Worm (Caenorhabditis elegans) whole organism, mixed stage, embryonic: ENCODE data around the gene trx-3.

ENCODE experiments used
- M03D4.4 ChIP-seq: sonication (generic microtip); optimal IDR thresholded peaks from 2 replicates; lab custom pipeline; 2017; ENCODE audit warnings: mild to moderate bottlenecking, missing genetic modification characterization, missing compliant biosample characterization
- bed-3 ChIP-seq: fragments of 200-800 bp; sonication (Bioruptor generic); optimal IDR thresholded peaks from 3 replicates; lab custom pipeline; 2018; ENCODE audit warnings: mild to moderate bottlenecking, missing genetic modification characterization, moderate library complexity, missing compliant biosample characterization
- blmp-1 ChIP-seq: fragments of 150-350 bp; optimal IDR thresholded peaks from 2 replicates; lab custom pipeline; 2014; ENCODE audit warnings: missing biosample characterization, missing genetic modification characterization
- ceh-39 ChIP-seq: fragments of 150-350 bp; optimal IDR thresholded peaks from 2 replicates; lab custom pipeline; 2014; ENCODE audit warnings: missing biosample characterization, missing genetic modification characterization
- ceh-43 ChIP-seq: fragments of 200-800 bp; sonication (Bioruptor generic); optimal IDR thresholded peaks from 2 replicates; lab custom pipeline; 2018; ENCODE audit warnings: mild to moderate bottlenecking, missing genetic modification characterization, moderate library complexity, missing compliant biosample characterization
- ceh-83 ChIP-seq: fragments of 200-800 bp; sonication (Bioruptor generic); optimal IDR thresholded peaks from 2 replicates; lab custom pipeline; 2018; ENCODE audit warnings: mild to moderate bottlenecking, missing genetic modification characterization, missing compliant biosample characterization
- ces-1 ChIP-seq: fragments of 150-350 bp; optimal IDR thresholded peaks from 2 replicates; lab custom pipeline; 2014; ENCODE audit warnings: missing biosample characterization, missing genetic modification reagents, missing genetic modification characterization
- cnd-1 ChIP-seq: fragments of 200-800 bp; sonication (Bioruptor generic); optimal IDR thresholded peaks from 2 replicates; lab custom pipeline; 2018; ENCODE audit warnings: mild to moderate bottlenecking, missing genetic modification characterization, missing compliant biosample characterization
- drap-1 ChIP-seq: fragments of 200-800 bp; sonication (Bioruptor generic); optimal IDR thresholded peaks from 3 replicates; lab custom pipeline; 2018; ENCODE audit warnings: mild to moderate bottlenecking, missing genetic modification characterization, missing compliant biosample characterization
- elt-1 ChIP-seq: sonication (generic microtip); optimal IDR thresholded peaks from 2 replicates; lab custom pipeline; 2017; ENCODE audit warnings: missing genetic modification characterization, mild to moderate bottlenecking, missing compliant biosample characterization, antibody characterized with exemption, moderate library complexity, borderline replicate concordance; ENCODE audit not compliant: insufficient read depth
- flh-1 ChIP-seq: fragments of 200-800 bp; sonication (Bioruptor generic); optimal IDR thresholded peaks from 2 replicates; lab custom pipeline; 2018; ENCODE audit warnings: mild to moderate bottlenecking, missing genetic modification characterization, moderate library complexity, missing compliant biosample characterization
- ham-2 ChIP-seq: fragments of 200-800 bp; sonication (Bioruptor generic); optimal IDR thresholded peaks from 2 replicates; lab custom pipeline; 2018; ENCODE audit warnings: mild to moderate bottlenecking, missing genetic modification characterization, missing compliant biosample characterization
- hlh-1 ChIP-seq: fragments of 150-350 bp; optimal IDR thresholded peaks from 2 replicates; lab custom pipeline; 2014; ENCODE audit warnings: missing biosample characterization, missing genetic modification reagents, missing genetic modification characterization
- lin-13 ChIP-seq: fragments of 150-350 bp; optimal IDR thresholded peaks from 2 replicates; lab custom pipeline; 2014; ENCODE audit warnings: missing biosample characterization, missing genetic modification characterization
- lin-32 ChIP-seq: fragments of 200-800 bp; sonication (Bioruptor generic); optimal IDR thresholded peaks from 2 replicates; lab custom pipeline; 2018; ENCODE audit warnings: mild to moderate bottlenecking, missing genetic modification characterization, missing compliant biosample characterization
- lsy-2 ChIP-seq: fragments of 150-350 bp; optimal IDR thresholded peaks from 2 replicates; lab custom pipeline; 2014; ENCODE audit warnings: missing biosample characterization, missing genetic modification characterization
- mep-1 ChIP-seq: fragments of 150-350 bp; optimal IDR thresholded peaks from 2 replicates; lab custom pipeline; 2017; ENCODE audit warnings: missing biosample characterization, missing genetic modification reagents, missing genetic modification characterization, inconsistent platforms
- mls-2 ChIP-seq: sonication (generic microtip); optimal IDR thresholded peaks from 2 replicates; lab custom pipeline; 2016; ENCODE audit warnings: mild to moderate bottlenecking, missing genetic modification characterization, moderate library complexity, missing compliant biosample characterization
- nhr-2 ChIP-seq: fragments of 150-350 bp; optimal IDR thresholded peaks from 2 replicates; lab custom pipeline; 2014; ENCODE audit warnings: missing biosample characterization, missing genetic modification characterization
- nhr-237 ChIP-seq: fragments of 150-350 bp; optimal IDR thresholded peaks from 2 replicates; lab custom pipeline; 2014; ENCODE audit warnings: missing biosample characterization, missing genetic modification characterization
- nhr-28 ChIP-seq: fragments of 150-350 bp; optimal IDR thresholded peaks from 2 replicates; lab custom pipeline; 2014; ENCODE audit warnings: missing biosample characterization, missing genetic modification characterization
- nhr-76 ChIP-seq: sonication (generic microtip); optimal IDR thresholded peaks from 2 replicates; lab custom pipeline; 2017; ENCODE audit warnings: missing biosample characterization, missing genetic modification characterization
- pha-4 ChIP-seq: fragments of 150-350 bp; optimal IDR thresholded peaks from 2 replicates; lab custom pipeline; 2018; ENCODE audit warnings: missing biosample characterization, missing genetic modification reagents, missing genetic modification characterization
- sem-2 ChIP-seq: fragments of 200-800 bp; sonication (Bioruptor generic); optimal IDR thresholded peaks from 2 replicates; lab custom pipeline; 2018; ENCODE audit warnings: mild to moderate bottlenecking, missing genetic modification characterization, missing compliant biosample characterization
- snpc-4 ChIP-seq: fragments of 150-350 bp; optimal IDR thresholded peaks from 2 replicates; lab custom pipeline; 2014; ENCODE audit warnings: missing biosample characterization, missing genetic modification characterization
- tbx-8 ChIP-seq: fragments of 200-800 bp; sonication (Bioruptor generic); optimal IDR thresholded peaks from 2 replicates; lab custom pipeline; 2018; ENCODE audit warnings: mild to moderate bottlenecking, missing genetic modification characterization, moderate library complexity, missing compliant biosample characterization
- unc-120 ChIP-seq: sonication (generic microtip); optimal IDR thresholded peaks from 2 replicates; lab custom pipeline; 2017; ENCODE audit warnings: missing genetic modification characterization, missing compliant biosample characterization; ENCODE audit not compliant: poor library complexity, severe bottlenecking
- unc-39 ChIP-seq: fragments of 150-350 bp; optimal IDR thresholded peaks from 2 replicates; lab custom pipeline; 2014; ENCODE audit warnings: missing biosample characterization, missing genetic modification characterization
- unc-62 ChIP-seq: fragments of 150-350 bp; optimal IDR thresholded peaks from 2 replicates; lab custom pipeline; 2014; ENCODE audit warnings: missing biosample characterization, missing genetic modification reagents, missing genetic modification characterization
- zip-8 ChIP-seq: fragments of 150-350 bp; optimal IDR thresholded peaks from 2 replicates; lab custom pipeline; 2014; ENCODE audit warnings: missing biosample characterization, missing genetic modification characterization
- ztf-11 ChIP-seq: fragments of 150-350 bp; optimal IDR thresholded peaks from 2 replicates; lab custom pipeline; 2014; ENCODE audit warnings: missing biosample characterization, missing genetic modification characterization

The trx-3 gene

DNA sequence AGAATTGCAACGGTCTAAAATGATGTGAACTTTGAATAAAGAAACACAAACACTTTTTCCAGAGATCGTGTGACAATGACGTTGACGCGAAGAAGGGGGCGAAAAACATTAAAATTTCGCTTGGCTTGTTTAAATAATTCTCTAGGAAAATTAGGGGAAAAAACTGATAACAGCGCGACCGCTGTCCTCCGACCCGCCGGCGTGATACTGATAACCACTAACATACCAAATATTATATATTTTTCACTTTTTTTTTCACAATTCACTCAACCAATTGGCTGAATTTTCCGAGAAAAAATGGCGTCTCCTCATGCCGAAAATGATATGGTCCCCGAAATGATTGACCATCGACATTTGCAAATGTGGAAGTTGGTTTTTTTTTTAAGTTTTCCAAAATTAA is 37.0 kb upstream of the trx-3 start:
- TF ChIP-seq nhr-28 (tag; lab: Kevin White, UChicago) (no peak), drap-1 (no peak), unc-62 (no peak), tbx-8 (no peak), nhr-2 (tag; lab: Kevin White, UChicago) (no peak), ceh-39 (no peak), ces-1 (no peak), unc-39 (tag; lab: Kevin White, UChicago) (no peak), nhr-76 (tag; lab: Kevin White, UChicago) (no peak), mls-2 (tag; lab: Kevin White, UChicago) (no peak), hlh-1 (tag; lab: Kevin White, UChicago) (no peak), pha-4 (tag; lab: Kevin White, UChicago) (no peak), blmp-1 (tag; lab: Kevin White, UChicago) (no peak), ztf-11 (no peak)
- TF ChIP-seq, all 35 proteins: peak for 0

DNA sequence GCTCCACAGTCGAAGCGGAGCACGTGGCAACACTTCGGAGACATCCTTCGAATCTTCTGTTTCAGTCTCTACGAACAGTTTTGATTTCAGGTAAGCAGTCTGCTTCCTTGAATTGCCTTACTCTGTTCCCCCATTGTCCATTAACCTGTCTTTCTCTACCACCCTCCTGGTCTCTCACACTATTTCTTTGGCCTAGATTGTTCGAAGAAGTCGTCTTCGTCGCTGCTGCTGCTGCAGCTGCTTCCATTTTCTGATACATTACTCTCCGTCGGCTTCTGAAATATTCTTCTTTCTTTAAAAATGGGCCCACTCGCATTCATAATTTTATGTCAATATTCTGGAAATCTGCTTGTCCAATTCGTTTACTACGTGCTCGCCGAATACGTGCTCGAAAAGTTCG is 35.3 kb upstream of the trx-3 start, which contains the start of gene R08C7.1:
TSS of gene R08C7.1 (plus strand) at position 301 of the 400 bp plus-strand sequence.
- no peak for TF ChIP-seq bed-3

DNA sequence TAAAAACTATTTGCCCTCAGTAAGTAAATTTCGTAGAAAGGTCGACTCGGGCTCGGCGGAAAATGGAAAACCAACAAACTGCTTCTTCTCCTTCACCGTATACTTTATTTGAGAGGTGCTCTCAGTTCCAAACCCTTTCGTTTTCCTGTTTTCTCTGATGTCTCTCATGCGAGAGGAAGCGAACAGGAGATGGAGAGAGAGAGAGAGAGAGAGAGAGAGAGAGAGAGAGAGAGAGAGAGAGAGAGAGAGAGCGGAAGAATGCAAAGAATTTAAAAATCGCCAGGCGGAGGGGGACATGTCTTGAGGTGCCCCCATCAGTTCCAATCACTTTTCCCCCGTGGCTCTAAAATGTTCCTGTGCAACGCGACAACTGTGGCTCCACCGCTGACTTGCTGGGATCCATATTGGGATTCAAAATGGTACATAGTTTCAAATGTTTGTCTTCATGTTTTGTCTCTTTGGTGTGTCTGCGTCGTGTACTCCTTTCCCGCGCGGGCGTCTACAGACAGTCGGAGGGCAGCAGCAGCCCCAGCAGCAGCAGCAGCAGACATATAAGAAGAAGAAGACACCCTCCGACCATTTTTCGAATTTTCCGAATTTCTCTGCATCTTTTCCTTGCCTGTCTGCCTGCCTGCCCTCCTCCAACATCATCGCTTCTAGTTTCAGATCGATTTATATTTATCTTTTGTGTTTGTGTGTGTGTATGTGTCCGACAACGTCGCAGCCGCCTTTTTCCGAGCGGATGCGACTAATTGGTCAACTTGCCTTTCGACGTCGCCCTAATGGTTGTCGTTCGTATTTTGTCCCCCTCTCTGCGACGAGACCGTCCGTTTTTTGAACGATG is 32.3 kb upstream of the trx-3 start, which contains the start of gene R08C7.11:
TSS of gene R08C7.11 (minus strand) at position 608 of the 844 bp plus-strand sequence.
- TF ChIP-seq flh-1 (GFP tag; lab: Kevin White, UChicago) = no peak
- TF ChIP-seq lsy-2 = no peak
- peak; percentile 32 for TF ChIP-seq M03D4.4 (tag; lab: Kevin White, UChicago)
- TF ChIP-seq nhr-237 (tag; lab: Kevin White, UChicago) = no peak
- TF ChIP-seq unc-62 = no peak
- TF ChIP-seq ceh-43 (GFP tag; lab: Kevin White, UChicago) = no peak
- TF ChIP-seq hlh-1 (tag; lab: Kevin White, UChicago) = peak; percentile 22
- no peak for TF ChIP-seq ztf-11
- peak; percentile 76 for TF ChIP-seq ham-2
- no peak for TF ChIP-seq lin-32
- no peak for TF ChIP-seq mep-1
- TF ChIP-seq unc-120 (tag; lab: Kevin White, UChicago) = no peak
- TF ChIP-seq blmp-1 (tag; lab: Kevin White, UChicago) = no peak
- no peak for TF ChIP-seq nhr-28 (tag; lab: Kevin White, UChicago)
- peak; percentile 41 for TF ChIP-seq drap-1
- TF ChIP-seq unc-39 (tag; lab: Kevin White, UChicago) = no peak

DNA sequence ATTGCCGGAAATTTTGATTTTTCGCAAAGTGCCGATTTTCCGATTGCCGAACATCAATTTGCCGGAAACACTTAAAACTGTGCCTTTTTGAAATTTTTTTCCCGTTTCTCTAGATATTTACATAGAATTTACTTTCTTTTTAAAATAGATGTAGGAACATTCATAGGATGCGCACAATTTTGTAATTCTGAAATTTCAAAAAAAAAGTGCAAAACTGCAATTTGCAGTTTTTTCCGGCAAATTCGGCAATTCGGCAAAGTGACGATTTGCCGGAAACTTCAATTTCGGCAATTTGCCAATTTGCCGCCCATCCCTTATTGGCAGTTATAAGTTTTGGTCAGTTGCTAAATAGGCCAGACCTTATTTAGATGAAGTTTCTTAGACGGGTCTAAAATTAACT is 30.2 kb upstream of the trx-3 start:
- TF ChIP-seq nhr-237 (tag; lab: Kevin White, UChicago) = no peak

DNA sequence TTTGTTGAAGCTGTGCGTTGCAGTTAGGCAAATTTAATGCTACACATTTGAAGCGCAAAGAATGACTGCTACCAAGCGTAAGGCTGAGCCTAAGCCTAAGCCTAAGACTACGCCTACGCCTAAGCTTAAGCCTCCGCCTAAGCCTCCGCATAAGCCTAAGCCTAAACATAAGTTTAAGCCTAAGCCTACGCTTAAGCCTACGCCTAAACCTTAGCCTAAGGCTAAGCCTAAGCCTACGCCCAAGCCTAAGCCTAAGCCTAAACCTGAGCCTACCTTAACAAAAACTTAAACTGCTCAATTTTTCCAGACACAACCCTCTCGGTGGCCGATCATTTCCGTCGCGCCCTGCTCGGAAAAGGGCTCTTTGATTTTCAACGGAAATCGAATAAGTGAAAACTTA is 27.5 kb upstream of the trx-3 start:
- TF ChIP-seq unc-39 (tag; lab: Kevin White, UChicago) = no peak

DNA sequence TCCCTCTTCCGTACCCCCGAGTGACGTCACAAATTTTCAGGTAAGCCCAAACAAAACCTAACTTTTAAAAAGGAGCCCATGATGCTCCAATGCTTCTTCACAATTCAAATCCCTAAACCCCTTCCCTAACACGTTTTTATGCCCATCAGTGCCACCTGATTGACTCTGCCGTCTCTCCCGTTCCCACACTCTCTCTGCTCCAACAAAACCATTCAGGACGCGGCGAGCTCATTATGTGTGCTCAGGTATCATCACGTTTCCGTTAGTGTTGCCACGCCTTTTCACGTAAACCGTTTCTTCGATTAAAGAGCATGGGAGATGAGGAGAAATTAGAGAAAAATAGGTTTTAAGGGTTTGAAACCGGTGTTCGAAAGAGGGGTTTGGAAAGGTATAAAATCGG is 23.7 kb upstream of the trx-3 start, which contains the start of gene M01H9.2:
TSS of gene M01H9.2 (minus strand) at position 101 of the 400 bp plus-strand sequence.
- TF ChIP-seq lin-32 (no peak), sem-2 (GFP tag; lab: Kevin White, UChicago) (no peak), ceh-39 (no peak), flh-1 (GFP tag; lab: Kevin White, UChicago) (no peak), unc-120 (tag; lab: Kevin White, UChicago) (no peak), ceh-83 (GFP tag; lab: Kevin White, UChicago) (no peak), zip-8 (tag; lab: Kevin White, UChicago) (no peak), lin-13 (tag; lab: Kevin White, UChicago) (no peak), nhr-28 (tag; lab: Kevin White, UChicago) (no peak), unc-62 (no peak), mls-2 (tag; lab: Kevin White, UChicago) (no peak), elt-1 (tag; lab: Kevin White, UChicago) (no peak), pha-4 (tag; lab: Kevin White, UChicago) (no peak), unc-39 (tag; lab: Kevin White, UChicago) (no peak), hlh-1 (tag; lab: Kevin White, UChicago) (no peak), nhr-2 (tag; lab: Kevin White, UChicago) (no peak), tbx-8 (no peak), M03D4.4 (tag; lab: Kevin White, UChicago) (no peak), snpc-4 (no peak), cnd-1 (no peak)
- TF ChIP-seq, all 35 proteins: peak for 0
